Fruit fly (Drosophila melanogaster) whole organism, embryonic: ENCODE results near the gene Cpr62Ba.
A peak's percentile ranks its signal among the peaks of the same experiment; 100 is the strongest.

Experiments used
- Atf6 ChIP-seq: fragments of 200-800 bp; sonication (Bioruptor generic); IDR thresholded peaks from 2 replicates; pipeline ENCODE4 v1.3.6; 2022; ENCODE audit warnings: missing biosample characterization, missing genetic modification characterization
- BEAF-32 ChIP-seq: fragments of 200-800 bp; sonication (Bioruptor generic); optimal IDR thresholded peaks from 3 replicates; lab custom pipeline; 2017; ENCODE audit warnings: missing biosample characterization, missing genetic modification characterization, mild to moderate bottlenecking, moderate library complexity, missing genetic modification reagents
- Blimp-1 ChIP-seq: fragments of 200-800 bp; sonication (Bioruptor generic); optimal IDR thresholded peaks from 3 replicates; lab custom pipeline; 2018; ENCODE audit warnings: missing biosample characterization, missing genetic modification characterization, mild to moderate bottlenecking, moderate library complexity, missing genetic modification reagents
- CG10979 ChIP-seq: fragments of 200-800 bp; sonication (Bioruptor generic); optimal IDR thresholded peaks from 2 replicates; lab custom pipeline; 2018; ENCODE audit warnings: missing biosample characterization, mild to moderate bottlenecking, missing genetic modification characterization, moderate library complexity
- CG11696 ChIP-seq: fragments of 200-800 bp; sonication (Bioruptor generic); IDR thresholded peaks from 2 replicates; pipeline ENCODE4 v1.3.6; 2022; ENCODE audit warnings: missing biosample characterization, missing genetic modification characterization
- CG14441 ChIP-seq: fragments of 200-800 bp; sonication (Bioruptor generic); IDR thresholded peaks from 2 replicates; pipeline ENCODE4 v1.3.6; 2022; ENCODE audit warnings: missing biosample characterization, missing genetic modification characterization
- CG16813 ChIP-seq: fragments of 200-800 bp; sonication (Bioruptor generic); IDR thresholded peaks from 3 replicates; pipeline ENCODE4 v1.3.6; 2022; ENCODE audit warnings: missing biosample characterization, missing genetic modification characterization; ENCODE audit not compliant: partially characterized antibody
- CG17186 ChIP-seq: fragments of 200-800 bp; sonication (Bioruptor generic); optimal IDR thresholded peaks from 3 replicates; lab custom pipeline; 2017; ENCODE audit warnings: missing biosample characterization, missing genetic modification reagents, missing genetic modification characterization
- CG2116 ChIP-seq: fragments of 200-800 bp; sonication (Bioruptor generic); optimal IDR thresholded peaks from 3 replicates; lab custom pipeline; 2018; ENCODE audit warnings: missing biosample characterization, mild to moderate bottlenecking, missing genetic modification characterization
- CG2120 ChIP-seq: fragments of 200-800 bp; sonication (Bioruptor generic); optimal IDR thresholded peaks from 3 replicates; lab custom pipeline; 2016; ENCODE audit warnings: missing biosample characterization, missing genetic modification characterization
- CG2875 ChIP-seq: fragments of 200-800 bp; sonication (Bioruptor generic); optimal IDR thresholded peaks from 2 replicates; lab custom pipeline; 2017; ENCODE audit warnings: missing biosample characterization, mild to moderate bottlenecking, missing genetic modification characterization, missing genetic modification reagents
- CG3995 ChIP-seq: fragments of 200-800 bp; sonication (Bioruptor generic); optimal IDR thresholded peaks from 3 replicates; lab custom pipeline; 2016; ENCODE audit warnings: missing biosample characterization, missing genetic modification characterization
- CG4282 ChIP-seq: fragments of 200-800 bp; sonication (Bioruptor generic); optimal IDR thresholded peaks from 2 replicates; lab custom pipeline; 2016; ENCODE audit warnings: missing biosample characterization, missing genetic modification characterization
- CG6654 ChIP-seq: fragments of 200-800 bp; sonication (Bioruptor generic); optimal IDR thresholded peaks from 2 replicates; lab custom pipeline; 2017; ENCODE audit warnings: missing biosample characterization, mild to moderate bottlenecking, missing genetic modification characterization
- CG7556 ChIP-seq: fragments of 200-800 bp; sonication (Bioruptor generic); optimal IDR thresholded peaks from 2 replicates; lab custom pipeline; 2017; ENCODE audit warnings: missing biosample characterization, mild to moderate bottlenecking, missing genetic modification characterization
- CG7963 ChIP-seq: fragments of 200-800 bp; sonication (Bioruptor generic); IDR thresholded peaks from 3 replicates; pipeline ENCODE4 v1.3.6; 2022; ENCODE audit warnings: missing biosample characterization, missing genetic modification characterization; ENCODE audit not compliant: partially characterized antibody
- CG8944 ChIP-seq: fragments of 200-800 bp; sonication (Bioruptor generic); optimal IDR thresholded peaks from 3 replicates; lab custom pipeline; 2016; ENCODE audit warnings: missing biosample characterization, missing genetic modification characterization
- Deaf1 ChIP-seq: fragments of 200-800 bp; optimal IDR thresholded peaks from 3 replicates; lab custom pipeline; 2019; ENCODE audit warnings: missing biosample characterization, mild to moderate bottlenecking, missing genetic modification characterization, moderate library complexity
- Doc3 ChIP-seq: fragments of 200-800 bp; sonication (Bioruptor generic); IDR thresholded peaks from 3 replicates; pipeline ENCODE4 v1.3.6; 2022; ENCODE audit warnings: missing biosample characterization, missing genetic modification characterization; ENCODE audit not compliant: partially characterized antibody
- Dp ChIP-seq: fragments of 200-800 bp; sonication (Bioruptor generic); optimal IDR thresholded peaks from 2 replicates; lab custom pipeline; 2018; ENCODE audit warnings: missing biosample characterization, mild to moderate bottlenecking, missing genetic modification characterization, moderate library complexity
- Dref ChIP-seq: fragments of 200-800 bp; sonication (Bioruptor generic); IDR thresholded peaks from 2 replicates; pipeline ENCODE4 v1.3.6; 2022; ENCODE audit warnings: missing biosample characterization, missing genetic modification characterization
- Ets97D ChIP-seq: fragments of 200-800 bp; sonication (Bioruptor generic); optimal IDR thresholded peaks from 3 replicates; lab custom pipeline; 2016; ENCODE audit warnings: missing biosample characterization, missing genetic modification characterization
- GATAe ChIP-seq: fragments of 200-800 bp; sonication (Bioruptor generic); conservative IDR thresholded peaks from 2 replicates; pipeline ENCODE4 v1.3.6; 2022; ENCODE audit warnings: missing biosample characterization, missing genetic modification characterization
- HLH4C ChIP-seq: fragments of 200-800 bp; sonication (Bioruptor generic); IDR thresholded peaks from 3 replicates; pipeline ENCODE4 v1.3.6; 2022; ENCODE audit warnings: missing biosample characterization, missing genetic modification characterization; ENCODE audit not compliant: partially characterized antibody
- MESR4 ChIP-seq: fragments of 200-800 bp; sonication (Bioruptor generic); optimal IDR thresholded peaks from 2 replicates; lab custom pipeline; 2018; ENCODE audit warnings: missing biosample characterization, mild to moderate bottlenecking, missing genetic modification characterization, moderate library complexity
- Mad ChIP-seq: fragments of 200-800 bp; sonication (Bioruptor generic); optimal IDR thresholded peaks from 2 replicates; lab custom pipeline; 2016; ENCODE audit warnings: missing biosample characterization, missing genetic modification characterization
- Neu2 ChIP-seq: fragments of 200-800 bp; sonication (Bioruptor generic); optimal IDR thresholded peaks from 3 replicates; lab custom pipeline; 2016; ENCODE audit warnings: missing biosample characterization, missing genetic modification characterization, borderline replicate concordance
- Opbp ChIP-seq: fragments of 200-800 bp; sonication (Bioruptor generic); IDR thresholded peaks from 3 replicates; pipeline ENCODE4 v1.3.6; 2022; ENCODE audit warnings: missing biosample characterization, missing genetic modification characterization; ENCODE audit not compliant: partially characterized antibody
- Xbp1 ChIP-seq: fragments of 200-800 bp; sonication (Bioruptor generic); optimal IDR thresholded peaks from 3 replicates; lab custom pipeline; 2016; ENCODE audit warnings: missing biosample characterization, mild to moderate bottlenecking, missing genetic modification characterization
- amos ChIP-seq: fragments of 200-800 bp; sonication (Bioruptor generic); IDR thresholded peaks from 2 replicates; pipeline ENCODE4 v1.3.6; 2022; ENCODE audit warnings: missing biosample characterization, missing genetic modification characterization; ENCODE audit not compliant: partially characterized antibody
- ash1 ChIP-seq: fragments of 200-800 bp; sonication (Bioruptor generic); optimal IDR thresholded peaks from 2 replicates; lab custom pipeline; 2018; ENCODE audit warnings: missing biosample characterization, mild to moderate bottlenecking, missing genetic modification characterization
- ato ChIP-seq: fragments of 200-800 bp; sonication (Bioruptor generic); IDR thresholded peaks from 2 replicates; pipeline ENCODE4 v1.3.6; 2022; ENCODE audit warnings: missing biosample characterization, missing genetic modification characterization; ENCODE audit not compliant: partially characterized antibody
- bbx ChIP-seq: fragments of 200-800 bp; sonication (Bioruptor generic); IDR thresholded peaks from 2 replicates; pipeline ENCODE4 v1.3.6; 2022; ENCODE audit warnings: missing biosample characterization, missing genetic modification characterization; ENCODE audit not compliant: partially characterized antibody
- crol ChIP-seq: fragments of 200-800 bp; sonication (Bioruptor generic); IDR thresholded peaks from 2 replicates; pipeline ENCODE4 v1.3.6; 2022; ENCODE audit warnings: missing biosample characterization, missing genetic modification characterization
- crp ChIP-seq, 2 experiments: fragments of 200-800 bp; sonication (Bioruptor generic); optimal IDR thresholded peaks; 2 replicates in 1 of 2; 3 replicates in 1 of 2; lab custom pipeline; 2017; ENCODE audit warnings: missing biosample characterization in 2 of 2, missing genetic modification characterization in 2 of 2, mild to moderate bottlenecking in 1 of 2, moderate library complexity in 1 of 2
- dan ChIP-seq: fragments of 200-800 bp; sonication (Bioruptor generic); IDR thresholded peaks from 2 replicates; pipeline ENCODE4 v1.3.6; 2022; ENCODE audit warnings: missing biosample characterization, missing genetic modification characterization
- dimm ChIP-seq: fragments of 200-800 bp; sonication (Bioruptor generic); IDR thresholded peaks from 2 replicates; pipeline ENCODE4 v1.3.6; 2022; ENCODE audit warnings: missing biosample characterization, missing genetic modification characterization
- emc ChIP-seq: fragments of 200-800 bp; sonication (Bioruptor generic); optimal IDR thresholded peaks from 2 replicates; lab custom pipeline; 2016; ENCODE audit warnings: missing biosample characterization, missing genetic modification characterization
- gem ChIP-seq: fragments of 200-800 bp; sonication (Bioruptor generic); optimal IDR thresholded peaks from 2 replicates; lab custom pipeline; 2019; ENCODE audit warnings: missing biosample characterization, mild to moderate bottlenecking, missing genetic modification characterization, moderate library complexity
- h ChIP-seq: fragments of >200 bp; optimal IDR thresholded peaks from 2 replicates; lab custom pipeline; 2017
- mld ChIP-seq: fragments of 200-800 bp; sonication (Bioruptor generic); IDR thresholded peaks from 3 replicates; pipeline ENCODE4 v1.3.6; 2022; ENCODE audit warnings: missing biosample characterization, missing genetic modification characterization; ENCODE audit not compliant: partially characterized antibody
- oc ChIP-seq: fragments of 200-800 bp; sonication (Bioruptor generic); optimal IDR thresholded peaks from 2 replicates; lab custom pipeline; 2018; ENCODE audit warnings: missing biosample characterization, mild to moderate bottlenecking, missing genetic modification characterization, moderate library complexity
- pfk ChIP-seq: fragments of 200-800 bp; sonication (Bioruptor generic); optimal IDR thresholded peaks from 2 replicates; lab custom pipeline; 2018; ENCODE audit warnings: missing biosample characterization, mild to moderate bottlenecking, missing genetic modification characterization, moderate library complexity
- shn ChIP-seq: fragments of 200-800 bp; sonication (Bioruptor generic); optimal IDR thresholded peaks from 3 replicates; lab custom pipeline; 2016; ENCODE audit warnings: missing biosample characterization, missing genetic modification characterization
- sob ChIP-seq: fragments of 200-800 bp; sonication (Bioruptor generic); IDR thresholded peaks from 2 replicates; pipeline ENCODE4 v1.3.6; 2022; ENCODE audit warnings: missing biosample characterization, missing genetic modification characterization
- tin ChIP-seq: fragments of 200-800 bp; sonication (Bioruptor generic); optimal IDR thresholded peaks from 3 replicates; lab custom pipeline; 2016; ENCODE audit warnings: missing biosample characterization, missing genetic modification characterization
- tio ChIP-seq: fragments of 200-800 bp; sonication (Bioruptor generic); optimal IDR thresholded peaks from 2 replicates; lab custom pipeline; 2017; ENCODE audit warnings: missing biosample characterization, missing genetic modification characterization, inconsistent platforms
- toy ChIP-seq: fragments of 200-800 bp; sonication (Bioruptor generic); IDR thresholded peaks from 2 replicates; pipeline ENCODE4 v1.3.6; 2022; ENCODE audit warnings: missing biosample characterization, missing genetic modification characterization
- trem ChIP-seq: fragments of 200-800 bp; optimal IDR thresholded peaks from 3 replicates; lab custom pipeline; 2019; ENCODE audit warnings: missing biosample characterization, mild to moderate bottlenecking, missing genetic modification characterization, moderate library complexity
- vnd ChIP-seq: fragments of 200-800 bp; sonication (Bioruptor generic); IDR thresholded peaks from 3 replicates; pipeline ENCODE4 v1.3.6; 2022; ENCODE audit warnings: missing biosample characterization, missing genetic modification characterization; ENCODE audit not compliant: partially characterized antibody

Cpr62Ba gene

dm6 chr3L:1777249-1777648 lies 54.3 kb downstream of the Cpr62Ba start, which contains the start of the genes CG2021 and mRpL46:
TSS of gene CG2021 (minus strand) at chr3L:1777411.
TSS of gene mRpL46 (plus strand) at chr3L:1777439.
- TF ChIP-seq crp (GFP tag; optimal IDR thresholded peaks at IDR 0.05; lab: Kevin White, UChicago) (peak in 1 of 2 experiments; percentile 86), Neu2 (no peak), dimm (no peak), gem (tag; lab: Kevin White, UChicago) (no peak), Dp (GFP tag; lab: Kevin White, UChicago) (peak; percentile 7), MESR4 (GFP tag; lab: Kevin White, UChicago) (peak; percentile 68), emc (GFP tag; lab: Kevin White, UChicago) (no peak), toy (GFP tag; lab: Robert Waterston, UW) (no peak), pfk (no peak), Dref (GFP tag; lab: Robert Waterston, UW) (peak; percentile 62), BEAF-32 (GFP tag; lab: Kevin White, UChicago) (peak; percentile 8), CG4282 (GFP tag; lab: Kevin White, UChicago) (no peak), ash1 (no peak), CG2116 (GFP tag; lab: Kevin White, UChicago) (peak; percentile 26), Doc3 (GFP tag; lab: Robert Waterston, UW) (peak; percentile 43; the same call in 2 of the 3 replicates), Blimp-1 (GFP tag; lab: Kevin White, UChicago) (no peak), CG10979 (tag; lab: Kevin White, UChicago) (no peak), CG7556 (GFP tag; lab: Kevin White, UChicago) (no peak), h (lab: Kevin White, UChicago) (no peak), tin (GFP tag; lab: Kevin White, UChicago) (no peak), ato (GFP tag; lab: Robert Waterston, UW) (peak; percentile 32; the same call in 1 of the 2 replicates), tio (GFP tag; lab: Kevin White, UChicago) (no peak), CG14441 (GFP tag; lab: Robert Waterston, UW) (no peak), Mad (no peak), crol (no peak), GATAe (GFP tag; lab: Robert Waterston, UW) (no peak), HLH4C (GFP tag; lab: Robert Waterston, UW) (peak; percentile 64), CG8944 (GFP tag; lab: Kevin White, UChicago) (no peak), CG2120 (GFP tag; lab: Kevin White, UChicago) (no peak), amos (GFP tag; lab: Robert Waterston, UW) (peak; percentile 40; the same call in 1 of the 2 replicates), shn (GFP tag; lab: Kevin White, UChicago) (no peak), dan (no peak), Deaf1 (tag; lab: Kevin White, UChicago) (no peak), Atf6 (GFP tag; lab: Robert Waterston, UW) (no peak), mld (no peak), trem (tag; lab: Kevin White, UChicago) (peak; percentile 5), CG2875 (GFP tag; lab: Kevin White, UChicago) (no peak), Opbp (GFP tag; lab: Robert Waterston, UW) (peak; percentile 41; the same call in 2 of the 3 replicates), sob (GFP tag; lab: Robert Waterston, UW) (no peak), oc (tag; lab: Kevin White, UChicago) (no peak), Xbp1 (no peak), bbx (GFP tag; lab: Robert Waterston, UW) (peak; percentile 44), CG16813 (0 out of 3 replicates have a peak, but pooled peaks have one; percentile 14), CG7963 (peak; percentile 49; the same call in 1 of the 3 replicates), CG6654 (GFP tag; lab: Kevin White, UChicago) (no peak), CG11696 (GFP tag; lab: Robert Waterston, UW) (no peak), Ets97D (GFP tag; lab: Kevin White, UChicago) (no peak), CG3995 (no peak), vnd (0 out of 3 replicates have a peak, but pooled peaks have one; percentile 35), CG17186 (peak; percentile 50)
